Worm (Caenorhabditis elegans) whole organism, L1 larva: ENCODE data around the gene prdx-6.

Experiments used
- C16A3.4 ChIP-seq: fragments of 150-350 bp; optimal IDR thresholded peaks from 2 replicates; lab custom pipeline; 2014; ENCODE audit warnings: missing biosample characterization, missing genetic modification characterization
- C34B4.2 ChIP-seq: sonication (generic microtip); optimal IDR thresholded peaks from 2 replicates; lab custom pipeline; 2017; ENCODE audit warnings: mild to moderate bottlenecking, missing genetic modification characterization, missing compliant biosample characterization
- F16B12.6 ChIP-seq: fragments of 150-350 bp; optimal IDR thresholded peaks from 2 replicates; lab custom pipeline; 2014; ENCODE audit warnings: missing biosample characterization, missing genetic modification characterization
- Y116A8C.19 ChIP-seq: sonication (generic microtip); optimal IDR thresholded peaks from 2 replicates; lab custom pipeline; 2016; ENCODE audit warnings: missing compliant biosample characterization, missing genetic modification characterization, borderline replicate concordance
- aha-1 ChIP-seq: fragments of 150-350 bp; optimal IDR thresholded peaks from 2 replicates; lab custom pipeline; 2014; ENCODE audit warnings: missing biosample characterization, missing genetic modification characterization
- alr-1 ChIP-seq: fragments of 200-800 bp; sonication (Bioruptor generic); optimal IDR thresholded peaks from 2 replicates; lab custom pipeline; 2018; ENCODE audit warnings: borderline replicate concordance, mild to moderate bottlenecking, missing genetic modification characterization, missing compliant biosample characterization
- aly-2 ChIP-seq: fragments of 150-350 bp; optimal IDR thresholded peaks from 2 replicates; lab custom pipeline; 2014; ENCODE audit warnings: missing biosample characterization, missing genetic modification characterization
- blmp-1 ChIP-seq: fragments of 150-350 bp; optimal IDR thresholded peaks from 2 replicates; lab custom pipeline; 2014; ENCODE audit warnings: missing biosample characterization, missing genetic modification characterization
- ceh-82 ChIP-seq, 3 experiments: fragments of 150-350 bp in 1 of 3; sonication (generic microtip) in 2 of 3; optimal IDR thresholded peaks; 2 replicates each; lab custom pipeline; 2014 to 2017; ENCODE audit warnings: missing biosample characterization in 3 of 3, missing genetic modification characterization in 3 of 3
- ceh-88 ChIP-seq: fragments of 200-800 bp; sonication (Bioruptor generic); IDR thresholded peaks from 2 replicates; pipeline ENCODE4 v1.3.6; 2022; ENCODE audit warnings: missing genetic modification characterization, missing compliant biosample characterization
- ceh-90 ChIP-seq: sonication (generic microtip); optimal IDR thresholded peaks from 2 replicates; lab custom pipeline; 2016; ENCODE audit warnings: missing genetic modification characterization, missing compliant biosample characterization
- dpl-1 ChIP-seq, 3 experiments: fragments of 150-350 bp in 2 of 3; sonication (generic microtip) in 1 of 3; optimal IDR thresholded peaks; 2 replicates each; lab custom pipeline; 2014 to 2017; ENCODE audit warnings: missing biosample characterization in 3 of 3, missing genetic modification characterization in 3 of 3, missing genetic modification reagents in 3 of 3
- efl-1 ChIP-seq, 4 experiments: fragments of 150-350 bp; optimal IDR thresholded peaks in 3 of 4; peaks in 1 of 4; 1 replicate in 1 of 4; 2 replicates in 3 of 4; lab custom pipeline; 2014; ENCODE audit warnings: missing biosample characterization in 2 of 4, missing genetic modification characterization in 2 of 4, missing genetic modification reagents in 2 of 4
- efl-3 ChIP-seq: fragments of 200-800 bp; sonication (Bioruptor generic); optimal IDR thresholded peaks from 2 replicates; lab custom pipeline; 2018; ENCODE audit warnings: mild to moderate bottlenecking, missing genetic modification characterization, missing compliant biosample characterization
- egl-27 ChIP-seq, 2 experiments: fragments of 150-350 bp in 1 of 2; sonication (generic microtip); optimal IDR thresholded peaks; 3 replicates each; lab custom pipeline; 2017 to 2018; ENCODE audit warnings: missing biosample characterization in 2 of 2, missing genetic modification characterization in 2 of 2, missing genetic modification reagents in 2 of 2
- fkh-4 ChIP-seq: sonication (generic microtip); optimal IDR thresholded peaks from 2 replicates; lab custom pipeline; 2016; ENCODE audit warnings: missing compliant biosample characterization, missing genetic modification characterization, borderline replicate concordance
- fkh-8 ChIP-seq: sonication (generic microtip); optimal IDR thresholded peaks from 2 replicates; lab custom pipeline; 2016; ENCODE audit warnings: mild to moderate bottlenecking, missing genetic modification characterization, missing compliant biosample characterization
- fos-1 ChIP-seq: fragments of 150-350 bp; optimal IDR thresholded peaks from 2 replicates; lab custom pipeline; 2014; ENCODE audit warnings: missing biosample characterization, missing genetic modification characterization
- grh-1 ChIP-seq: fragments of 200-800 bp; sonication (Bioruptor generic); IDR thresholded peaks from 2 replicates; pipeline ENCODE4 v1.3.6; 2022; ENCODE audit warnings: missing genetic modification reagents, missing genetic modification characterization, missing compliant biosample characterization
- hlh-17 ChIP-seq: fragments of 200-800 bp; sonication (Bioruptor generic); optimal IDR thresholded peaks from 2 replicates; lab custom pipeline; 2018; ENCODE audit warnings: missing genetic modification characterization, mild to moderate bottlenecking, missing compliant biosample characterization, moderate library complexity, borderline replicate concordance
- hlh-4 ChIP-seq: sonication (generic microtip); optimal IDR thresholded peaks from 2 replicates; lab custom pipeline; 2016; ENCODE audit warnings: mild to moderate bottlenecking, missing genetic modification characterization, missing compliant biosample characterization
- hpl-2 ChIP-seq: fragments of 150-350 bp; optimal IDR thresholded peaks from 2 replicates; lab custom pipeline; 2014; ENCODE audit warnings: missing biosample characterization, missing genetic modification reagents, missing genetic modification characterization
- isw-1 ChIP-seq: fragments of 200-800 bp; sonication (Bioruptor generic); IDR thresholded peaks from 2 replicates; pipeline ENCODE4 v1.3.6; 2022; ENCODE audit warnings: missing genetic modification characterization, missing compliant biosample characterization
- jun-1 ChIP-seq: fragments of 150-350 bp; optimal IDR thresholded peaks from 2 replicates; lab custom pipeline; 2014; ENCODE audit warnings: missing biosample characterization, missing genetic modification reagents, missing genetic modification characterization
- mab-9 ChIP-seq: fragments of 200-800 bp; sonication (Bioruptor generic); IDR thresholded peaks from 2 replicates; pipeline ENCODE4 v1.3.6; 2022; ENCODE audit warnings: missing genetic modification reagents, missing genetic modification characterization, missing compliant biosample characterization
- mdl-1 ChIP-seq, 2 experiments: fragments of 150-350 bp; optimal IDR thresholded peaks; 2 replicates each; lab custom pipeline; 2014 to 2017; ENCODE audit warnings: missing biosample characterization in 2 of 2, missing genetic modification characterization in 2 of 2, inconsistent platforms in 1 of 2
- mef-2 ChIP-seq: fragments of 150-350 bp; optimal IDR thresholded peaks from 2 replicates; lab custom pipeline; 2014; ENCODE audit warnings: missing biosample characterization, missing genetic modification characterization
- nhr-12 ChIP-seq: sonication (generic microtip); optimal IDR thresholded peaks from 2 replicates; lab custom pipeline; 2017; ENCODE audit warnings: missing biosample characterization, missing genetic modification characterization
- nhr-28 ChIP-seq: fragments of 150-350 bp; optimal IDR thresholded peaks from 2 replicates; lab custom pipeline; 2014; ENCODE audit warnings: missing biosample characterization, missing genetic modification characterization
- nhr-47 ChIP-seq: sonication (generic microtip); optimal IDR thresholded peaks from 2 replicates; lab custom pipeline; 2016; ENCODE audit warnings: mild to moderate bottlenecking, missing genetic modification characterization, moderate library complexity, missing compliant biosample characterization
- nhr-84 ChIP-seq: sonication (generic microtip); optimal IDR thresholded peaks from 2 replicates; lab custom pipeline; 2017; ENCODE audit warnings: missing biosample characterization, missing genetic modification characterization
- nhr-85 ChIP-seq: sonication (generic microtip); peaks from one replicate; lab custom pipeline; 2016; ENCODE audit warnings: missing genetic modification characterization, inconsistent platforms, missing compliant biosample characterization
- nhr-90 ChIP-seq: sonication (generic microtip); optimal IDR thresholded peaks from 2 replicates; lab custom pipeline; 2016; ENCODE audit warnings: mild to moderate bottlenecking, missing genetic modification characterization, missing compliant biosample characterization; ENCODE audit not compliant: poor library complexity
- pag-3 ChIP-seq: sonication (generic microtip); optimal IDR thresholded peaks from 2 replicates; lab custom pipeline; 2017; ENCODE audit warnings: missing genetic modification characterization, mild to moderate bottlenecking, missing compliant biosample characterization, antibody characterized with exemption, borderline replicate concordance; ENCODE audit not compliant: insufficient read depth
- skn-1 ChIP-seq: fragments of 150-350 bp; optimal IDR thresholded peaks from 2 replicates; lab custom pipeline; 2014; ENCODE audit warnings: missing biosample characterization, missing genetic modification characterization
- snpc-4 ChIP-seq: fragments of 150-350 bp; optimal IDR thresholded peaks from 2 replicates; lab custom pipeline; 2014; ENCODE audit warnings: missing biosample characterization, missing genetic modification characterization
- sox-4 ChIP-seq: sonication (generic microtip); optimal IDR thresholded peaks from 2 replicates; lab custom pipeline; 2016; ENCODE audit warnings: missing genetic modification characterization, missing compliant biosample characterization
- sptf-1 ChIP-seq: fragments of 150-350 bp; optimal IDR thresholded peaks from 2 replicates; lab custom pipeline; 2014; ENCODE audit warnings: missing biosample characterization, missing genetic modification characterization
- tbx-2 ChIP-seq: sonication (generic microtip); optimal IDR thresholded peaks from 2 replicates; lab custom pipeline; 2016; ENCODE audit warnings: missing genetic modification characterization, missing compliant biosample characterization
- tlp-1 ChIP-seq: fragments of 150-350 bp; optimal IDR thresholded peaks from 2 replicates; lab custom pipeline; 2014; ENCODE audit warnings: missing biosample characterization, missing genetic modification characterization
- unc-30 ChIP-seq: sonication (generic microtip); optimal IDR thresholded peaks from 2 replicates; lab custom pipeline; 2017; ENCODE audit warnings: missing biosample characterization, missing genetic modification characterization
- unc-62 ChIP-seq: fragments of 150-350 bp; optimal IDR thresholded peaks from 2 replicates; lab custom pipeline; 2014; ENCODE audit warnings: missing biosample characterization, missing genetic modification reagents, missing genetic modification characterization
- unc-86 ChIP-seq: sonication (generic microtip); optimal IDR thresholded peaks from 2 replicates; lab custom pipeline; 2016; ENCODE audit warnings: missing genetic modification characterization, missing compliant biosample characterization
- vab-15 ChIP-seq: sonication (generic microtip); optimal IDR thresholded peaks from 2 replicates; lab custom pipeline; 2017; ENCODE audit warnings: missing genotype, mild to moderate bottlenecking, missing genetic modification characterization, missing compliant biosample characterization
- xbp-1 ChIP-seq: sonication (generic microtip); optimal IDR thresholded peaks from 2 replicates; lab custom pipeline; 2016; ENCODE audit warnings: missing genetic modification characterization, missing compliant biosample characterization
- zag-1 ChIP-seq: fragments of 150-350 bp; optimal IDR thresholded peaks from 2 replicates; lab custom pipeline; 2014; ENCODE audit warnings: missing biosample characterization, missing genetic modification characterization
- ztf-11 ChIP-seq, 2 experiments: sonication (generic microtip); optimal IDR thresholded peaks; 2 replicates each; lab custom pipeline; 2016 to 2017; ENCODE audit warnings: missing genetic modification characterization in 2 of 2, missing biosample characterization in 1 of 2, missing compliant biosample characterization in 1 of 2

The prdx-6 gene

DNA sequence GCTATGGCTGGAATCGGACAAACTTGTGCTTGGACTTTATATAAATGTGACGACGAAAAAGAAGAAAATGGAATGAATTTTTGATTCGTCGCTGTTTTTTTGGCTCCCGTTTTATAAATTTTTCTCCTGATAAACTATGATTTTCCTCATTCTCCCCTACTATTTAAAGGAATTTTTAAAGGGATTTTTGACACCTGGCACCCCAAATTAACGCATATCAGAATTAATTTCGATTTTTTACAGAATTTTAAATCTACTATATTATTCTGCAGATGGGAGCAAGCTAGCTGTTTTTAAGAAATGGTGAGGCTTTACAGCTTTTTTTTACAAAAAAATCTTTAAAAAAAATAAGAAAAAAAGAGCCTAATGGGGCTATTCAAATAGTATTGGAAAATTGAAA is 13.4 kb upstream of the prdx-6 start, which contains the start of gene coa-1:
coa-1 (plus strand) TSS at position 301 of the 400 bp plus-strand sequence.
- TF ChIP-seq C34B4.2 (tag; lab: Kevin White, UChicago) = no peak
- TF ChIP-seq unc-30 (tag; lab: Kevin White, UChicago) = no peak
- no peak for TF ChIP-seq tbx-2 (tag; lab: Kevin White, UChicago)
- no peak for TF ChIP-seq xbp-1 (tag; lab: Kevin White, UChicago)
- no peak for TF ChIP-seq skn-1
- TF ChIP-seq fkh-8 (tag; lab: Kevin White, UChicago) = no peak
- TF ChIP-seq ceh-88 (GFP tag; lab: Robert Waterston, UW) = no peak
- TF ChIP-seq nhr-90 (tag; lab: Kevin White, UChicago) = no peak
- TF ChIP-seq grh-1 (GFP tag; lab: Robert Waterston, UW) = no peak
- TF ChIP-seq ztf-11 (tag; optimal IDR thresholded peaks at IDR 0.05; lab: Kevin White, UChicago) = no peak
- no peak for TF ChIP-seq efl-1 (optimal IDR thresholded peaks at IDR 0.05; lab: Kevin White, UChicago)
- no peak for TF ChIP-seq efl-1 (GFP tag; optimal IDR thresholded peaks at IDR 0.05 in 1 of 2; lab: Kevin White, UChicago)
- no peak for TF ChIP-seq dpl-1 (GFP tag; optimal IDR thresholded peaks at IDR 0.05; lab: Kevin White, UChicago)
- TF ChIP-seq C16A3.4 (tag; lab: Kevin White, UChicago) = no peak
- no peak for TF ChIP-seq fkh-4 (tag; lab: Kevin White, UChicago)

DNA sequence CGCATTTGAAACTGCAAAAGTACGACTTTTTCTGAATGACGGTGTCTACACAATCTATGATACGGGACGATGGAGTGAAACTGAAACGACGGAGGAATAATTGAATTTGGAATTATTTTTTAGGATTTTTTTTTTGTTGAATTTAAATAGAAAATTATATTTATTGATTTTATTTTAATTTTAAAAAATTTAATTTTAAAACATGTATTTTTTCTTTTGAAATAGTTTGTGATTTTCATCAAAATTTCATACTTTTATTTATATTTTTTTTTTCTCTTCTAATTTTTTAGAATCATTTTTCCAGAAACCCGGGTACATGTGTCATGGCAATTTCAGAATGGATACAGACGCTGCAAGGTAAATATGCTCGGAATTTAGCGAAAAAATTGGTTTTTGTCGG is 10.5 kb upstream of the prdx-6 start, which contains the start of gene Y38C1AA.1:
Y38C1AA.1 (plus strand) TSS at position 301 of the 400 bp plus-strand sequence.
- TF ChIP-seq unc-62 (GFP tag; lab: Kevin White, UChicago) (no peak), jun-1 (tag; lab: Kevin White, UChicago) (no peak), nhr-84 (tag; lab: Kevin White, UChicago) (no peak), vab-15 (tag; lab: Kevin White, UChicago) (no peak), sox-4 (tag; lab: Kevin White, UChicago) (no peak), xbp-1 (tag; lab: Kevin White, UChicago) (no peak), skn-1 (no peak), nhr-90 (tag; lab: Kevin White, UChicago) (no peak), mab-9 (GFP tag; lab: Robert Waterston, UW) (no peak), tbx-2 (tag; lab: Kevin White, UChicago) (no peak), hlh-17 (GFP tag; lab: Kevin White, UChicago) (no peak), aha-1 (tag; lab: Kevin White, UChicago) (no peak), egl-27 (tag; optimal IDR thresholded peaks at IDR 0.05; lab: Kevin White, UChicago) (no peak), pag-3 (no peak), snpc-4 (no peak), ceh-90 (tag; lab: Kevin White, UChicago) (no peak), Y116A8C.19 (no peak), mef-2 (tag; lab: Kevin White, UChicago) (no peak), F16B12.6 (tag; lab: Kevin White, UChicago) (no peak)

DNA sequence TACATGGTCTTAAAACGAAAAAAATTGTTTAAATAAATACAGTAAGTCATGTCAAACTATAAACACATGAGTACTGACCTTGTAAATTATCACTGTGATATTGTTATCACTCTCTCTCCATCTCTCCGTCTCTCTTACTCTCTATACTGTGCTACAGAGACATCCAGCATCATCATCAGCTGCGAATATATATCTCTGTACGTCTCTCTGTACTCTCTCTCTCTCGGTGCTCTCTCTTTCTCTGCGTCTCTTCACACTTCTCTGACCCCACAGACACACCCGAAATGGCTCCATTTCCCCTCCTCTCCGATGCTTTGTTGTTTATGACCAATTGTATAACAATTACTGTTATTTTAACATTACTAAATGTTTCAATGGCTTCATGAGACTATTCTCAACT is 7.8 kb upstream of the prdx-6 start:
- TF ChIP-seq aly-2 (tag; lab: Kevin White, UChicago) (no peak), sptf-1 (no peak), hlh-4 (tag; lab: Kevin White, UChicago) (no peak), hpl-2 (no peak), fos-1 (tag; lab: Kevin White, UChicago) (no peak), ceh-90 (tag; lab: Kevin White, UChicago) (no peak), C16A3.4 (tag; lab: Kevin White, UChicago) (no peak), nhr-85 (peak; percentile 84), nhr-47 (tag; lab: Kevin White, UChicago) (no peak), zag-1 (no peak), jun-1 (tag; lab: Kevin White, UChicago) (peak; percentile 31), skn-1 (peak; percentile 61), ceh-82 (tag; optimal IDR thresholded peaks at IDR 0.05; lab: Kevin White, UChicago) (peak in 2 of 3 experiments; percentile 10 to 27), blmp-1 (tag; lab: Kevin White, UChicago) (peak; percentile 14), unc-62 (GFP tag; lab: Kevin White, UChicago) (no peak), snpc-4 (no peak), efl-3 (no peak), isw-1 (GFP tag; lab: Robert Waterston, UW) (no peak), grh-1 (GFP tag; lab: Robert Waterston, UW) (no peak), nhr-84 (tag; lab: Kevin White, UChicago) (no peak), alr-1 (tag; lab: Kevin White, UChicago) (no peak), unc-86 (peak; percentile 9), mdl-1 (tag; optimal IDR thresholded peaks at IDR 0.05; lab: Kevin White, UChicago) (peak in 1 of 2 experiments; percentile 10), nhr-12 (tag; lab: Kevin White, UChicago) (no peak), mef-2 (tag; lab: Kevin White, UChicago) (no peak), fkh-8 (tag; lab: Kevin White, UChicago) (no peak), tlp-1 (tag; lab: Kevin White, UChicago) (no peak), nhr-28 (tag; lab: Kevin White, UChicago) (no peak), xbp-1 (tag; lab: Kevin White, UChicago) (no peak)
